Worm (Caenorhabditis elegans): Measurements from ENCODE around the gene K05F1.10.

DNA sequence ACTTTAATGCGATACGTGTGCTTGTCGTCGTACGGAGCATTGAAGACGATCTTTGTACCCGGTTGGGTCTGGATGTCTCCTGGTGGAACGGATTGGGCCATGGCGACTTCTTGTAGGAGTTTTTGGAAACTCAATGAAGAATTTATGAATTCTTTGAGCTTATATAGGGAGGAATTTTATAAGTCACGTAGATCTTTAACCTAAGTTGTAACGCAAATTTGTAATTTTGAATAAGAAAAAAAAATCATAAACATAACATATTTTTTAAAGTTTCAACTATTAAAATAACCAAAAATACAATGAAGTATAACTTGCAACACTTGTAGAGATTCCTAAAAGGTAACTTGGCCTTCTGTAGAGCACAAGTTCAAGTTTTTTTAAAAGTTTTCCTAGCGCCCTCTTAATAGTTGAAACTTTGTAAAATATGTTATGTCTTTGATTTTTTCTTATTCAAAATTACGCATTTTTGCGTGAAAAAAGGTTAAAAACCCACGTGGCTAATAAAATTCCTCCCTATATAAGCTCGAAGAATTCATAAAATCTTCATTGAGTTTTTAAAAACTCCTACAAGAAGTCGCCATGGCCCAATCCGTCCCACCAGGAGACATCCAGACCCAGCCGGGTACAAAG, 7.8 kb downstream of the K05F1.10 start, which contains the start of the genes msp-63 and msp-142:
- TF ChIP-seq ztf-29 (GFP tag; IDR thresholded peaks at IDR 0.05) (no peak), cog-1 (tag; optimal IDR thresholded peaks at IDR 0.05) (no peak), tab-1 (GFP tag; IDR thresholded peaks at IDR 0.05) (no peak)

Data from whole organism, midembryonic.